Worm (Caenorhabditis elegans): ENCODE measurements around the gene D1025.1.

The D1025.1 gene

ce11 chrX:14491103-14491502 lies 29.5 kb upstream of the D1025.1 start:
- TF ChIP-seq egl-27 (tag; optimal IDR thresholded peaks at IDR 0.05), result no peak
- no peak for TF ChIP-seq lin-38 (GFP tag; IDR thresholded peaks at IDR 0.05)
- no peak for TF ChIP-seq lin-29 (GFP tag; IDR thresholded peaks at IDR 0.05)
- TF ChIP-seq hlh-30 (tag; optimal IDR thresholded peaks at IDR 0.05; ENCODE audit: insufficient read depth), result peak; percentile 16
- TF ChIP-seq Y75B8A.6 (GFP tag; IDR thresholded peaks at IDR 0.05), result no peak
- TF ChIP-seq snpc-4 (tag; optimal IDR thresholded peaks at IDR 0.05), result no peak
- no peak for TF ChIP-seq lin-13 (GFP tag; optimal IDR thresholded peaks at IDR 0.05)
- TF ChIP-seq php-3 (GFP tag; IDR thresholded peaks at IDR 0.05), result no peak
- TF ChIP-seq zfp-2 (tag; optimal IDR thresholded peaks at IDR 0.05), result no peak
- no peak for TF ChIP-seq ztf-11 (tag; optimal IDR thresholded peaks at IDR 0.05)
- TF ChIP-seq aly-2 (tag; optimal IDR thresholded peaks at IDR 0.05), result no peak
- no peak for TF ChIP-seq ceh-32 (tag; optimal IDR thresholded peaks at IDR 0.05; ENCODE audit: poor library complexity)
- no peak for TF ChIP-seq F49E8.2 (tag; optimal IDR thresholded peaks at IDR 0.05; ENCODE audit: borderline replicate concordance)
- TF ChIP-seq lin-39 (tag; optimal IDR thresholded peaks at IDR 0.05), result no peak
- TF ChIP-seq Y5F2A.4 (GFP tag; optimal IDR thresholded peaks at IDR 0.05), result no peak
- no peak for TF ChIP-seq daf-16 (GFP tag; optimal IDR thresholded peaks at IDR 0.05)
- peak; percentile 10 for TF ChIP-seq daf-16 (tag; optimal IDR thresholded peaks at IDR 0.05)
- TF ChIP-seq madf-9 (GFP tag; conservative IDR thresholded peaks at IDR 0.05), result no peak
- TF ChIP-seq hlh-11 (tag; optimal IDR thresholded peaks at IDR 0.05), result peak; percentile 6
- TF ChIP-seq mes-2 (tag; optimal IDR thresholded peaks at IDR 0.05; ENCODE audit: poor library complexity, severe bottlenecking), result peak; percentile 52
- TF ChIP-seq lin-15B (tag; optimal IDR thresholded peaks at IDR 0.05), result no peak
- TF ChIP-seq mdl-1 (tag; optimal IDR thresholded peaks at IDR 0.05), result peak in 1 of 2 experiments; percentile 9
- peak; percentile 39 for TF ChIP-seq mep-1 (tag; optimal IDR thresholded peaks at IDR 0.05)
- TF ChIP-seq nhr-41 (GFP tag; IDR thresholded peaks at IDR 0.05), result no peak
- TF ChIP-seq ama-1 (optimal IDR thresholded peaks at IDR 0.05), result peak; percentile 86
- TF ChIP-seq rbr-2 (tag; optimal IDR thresholded peaks at IDR 0.05), result peak; percentile 4
- TF ChIP-seq ceh-28 (tag; optimal IDR thresholded peaks at IDR 0.05), result no peak
- TF ChIP-seq duxl-1 (tag; optimal IDR thresholded peaks at IDR 0.05; ENCODE audit: poor library complexity), result no peak
- no peak for TF ChIP-seq daf-19 (GFP tag; conservative IDR thresholded peaks at IDR 0.05)
- no peak for TF ChIP-seq daf-8 (GFP tag; IDR thresholded peaks at IDR 0.05)
- peak; percentile 27; the same call in 1 of the 2 replicates for TF ChIP-seq hmg-1.1 (GFP tag; IDR thresholded peaks at IDR 0.05)

ce11 chrX:14492441-14492840 lies 28.1 kb upstream of the D1025.1 start:
- TF ChIP-seq mxl-3 (GFP tag; optimal IDR thresholded peaks at IDR 0.05) (no peak), nhr-237 (tag; optimal IDR thresholded peaks at IDR 0.05) (no peak), jun-1 (tag; optimal IDR thresholded peaks at IDR 0.05) (no peak), lin-39 (tag; optimal IDR thresholded peaks at IDR 0.05) (no peak), F10B5.3 (tag; optimal IDR thresholded peaks at IDR 0.05) (no peak), php-3 (GFP tag; IDR thresholded peaks at IDR 0.05) (no peak), lin-38 (GFP tag; IDR thresholded peaks at IDR 0.05) (no peak), nhr-11 (tag; optimal IDR thresholded peaks at IDR 0.05) (no peak), ctbp-1 (GFP tag; IDR thresholded peaks at IDR 0.05) (no peak), lin-29 (GFP tag; IDR thresholded peaks at IDR 0.05) (no peak), hlh-11 (tag; optimal IDR thresholded peaks at IDR 0.05) (no peak), T26A8.4 (GFP tag; IDR thresholded peaks at IDR 0.05) (no peak), zag-1 (tag; optimal IDR thresholded peaks at IDR 0.05) (no peak), mdl-1 (tag; optimal IDR thresholded peaks at IDR 0.05) (no peak), F37D6.2 (tag; optimal IDR thresholded peaks at IDR 0.05) (no peak), hmg-1.1 (GFP tag; IDR thresholded peaks at IDR 0.05) (no peak), vab-7 (GFP tag; IDR thresholded peaks at IDR 0.05) (no peak), ZK546.5 (tag; optimal IDR thresholded peaks at IDR 0.05) (no peak), lin-1 (GFP tag; IDR thresholded peaks at IDR 0.05) (no peak), aha-1 (tag) (no peak)

Measured in whole organism, L4 larva.